Fruit fly (Drosophila melanogaster) whole organism, embryonic: ENCODE measurements around the gene Ptth.

Experiments used
- Bdp1 ChIP-seq: fragments of 200-800 bp; sonication (Bioruptor generic); optimal IDR thresholded peaks from 3 replicates; lab custom pipeline; 2016; ENCODE audit warnings: missing biosample characterization, missing genetic modification characterization
- CG10543 ChIP-seq: fragments of 200-800 bp; sonication (Bioruptor generic); optimal IDR thresholded peaks from 3 replicates; lab custom pipeline; 2017; ENCODE audit warnings: missing biosample characterization, mild to moderate bottlenecking, missing genetic modification characterization, moderate library complexity
- CG10565 ChIP-seq: fragments of 200-800 bp; sonication (Bioruptor generic); optimal IDR thresholded peaks from 3 replicates; lab custom pipeline; 2016; ENCODE audit warnings: missing biosample characterization, mild to moderate bottlenecking, missing genetic modification characterization
- CG11456 ChIP-seq: fragments of 200-800 bp; sonication (Bioruptor generic); IDR thresholded peaks from 3 replicates; pipeline ENCODE4 v1.3.6; 2022; ENCODE audit warnings: missing biosample characterization, missing genetic modification characterization
- CG11723 ChIP-seq: fragments of 200-800 bp; sonication (Bioruptor generic); optimal IDR thresholded peaks from 2 replicates; lab custom pipeline; 2017; ENCODE audit warnings: missing biosample characterization, mild to moderate bottlenecking, missing genetic modification characterization
- CG14710 ChIP-seq: fragments of 200-800 bp; sonication (Bioruptor generic); optimal IDR thresholded peaks from 3 replicates; lab custom pipeline; 2019; ENCODE audit warnings: missing biosample characterization, mild to moderate bottlenecking, missing genetic modification characterization, moderate library complexity
- CG16813 ChIP-seq: fragments of 200-800 bp; sonication (Bioruptor generic); IDR thresholded peaks from 3 replicates; pipeline ENCODE4 v1.3.6; 2022; ENCODE audit warnings: missing biosample characterization, missing genetic modification characterization; ENCODE audit not compliant: partially characterized antibody
- CG16863 ChIP-seq: fragments of 200-800 bp; sonication (Bioruptor generic); optimal IDR thresholded peaks from 3 replicates; lab custom pipeline; 2016; ENCODE audit warnings: missing biosample characterization, missing genetic modification characterization
- CG18262 ChIP-seq: fragments of 200-800 bp; optimal IDR thresholded peaks from 3 replicates; lab custom pipeline; 2019; ENCODE audit warnings: missing biosample characterization, mild to moderate bottlenecking, missing genetic modification characterization, moderate library complexity
- CG2120 ChIP-seq: fragments of 200-800 bp; sonication (Bioruptor generic); optimal IDR thresholded peaks from 3 replicates; lab custom pipeline; 2016; ENCODE audit warnings: missing biosample characterization, missing genetic modification characterization
- CG2678 ChIP-seq: fragments of 200-800 bp; sonication (Bioruptor generic); optimal IDR thresholded peaks from 3 replicates; lab custom pipeline; 2019; ENCODE audit warnings: missing biosample characterization, mild to moderate bottlenecking, missing genetic modification characterization, moderate library complexity
- CG30403 ChIP-seq: fragments of 200-800 bp; sonication (Bioruptor generic); optimal IDR thresholded peaks from 3 replicates; lab custom pipeline; 2016; ENCODE audit warnings: missing biosample characterization, missing genetic modification characterization
- CG32532 ChIP-seq: fragments of 200-800 bp; sonication (Bioruptor generic); IDR thresholded peaks from 2 replicates; pipeline ENCODE4 v1.3.6; 2022; ENCODE audit warnings: missing biosample characterization, missing genetic modification characterization
- CG3281 ChIP-seq: fragments of 200-800 bp; sonication (Bioruptor generic); optimal IDR thresholded peaks from 3 replicates; lab custom pipeline; 2017; ENCODE audit warnings: missing biosample characterization, mild to moderate bottlenecking, missing genetic modification characterization
- CG4707 ChIP-seq: fragments of 200-800 bp; sonication (Bioruptor generic); optimal IDR thresholded peaks from 2 replicates; lab custom pipeline; 2018; ENCODE audit warnings: missing biosample characterization, mild to moderate bottlenecking, missing genetic modification characterization, moderate library complexity
- CG5245 ChIP-seq: fragments of 200-800 bp; sonication (Bioruptor generic); optimal IDR thresholded peaks from 3 replicates; lab custom pipeline; 2016; ENCODE audit warnings: missing biosample characterization, missing genetic modification characterization
- CG6175 ChIP-seq: fragments of 200-800 bp; sonication (Bioruptor generic); IDR thresholded peaks from 3 replicates; pipeline ENCODE4 v1.3.6; 2022; ENCODE audit warnings: missing biosample characterization, missing genetic modification characterization
- CG7839 ChIP-seq: fragments of 200-800 bp; sonication (Bioruptor generic); optimal IDR thresholded peaks from 3 replicates; lab custom pipeline; 2018; ENCODE audit warnings: missing biosample characterization, mild to moderate bottlenecking, missing genetic modification characterization, moderate library complexity
- CG8290 ChIP-seq, 3 experiments: fragments of 200-800 bp; sonication (Bioruptor generic); optimal IDR thresholded peaks; 2 replicates each; lab custom pipeline; 2016 to 2019; ENCODE audit warnings: missing biosample characterization in 3 of 3, missing genetic modification characterization in 3 of 3, mild to moderate bottlenecking in 2 of 3, moderate library complexity in 1 of 3
- CG8478 ChIP-seq: fragments of >200 bp; optimal IDR thresholded peaks from 2 replicates; lab custom pipeline; 2018
- CG8944 ChIP-seq: fragments of 200-800 bp; sonication (Bioruptor generic); optimal IDR thresholded peaks from 3 replicates; lab custom pipeline; 2016; ENCODE audit warnings: missing biosample characterization, missing genetic modification characterization
- Dip2 ChIP-seq: fragments of 200-800 bp; sonication (Bioruptor generic); IDR thresholded peaks from 2 replicates; pipeline ENCODE4 v1.3.6; 2022; ENCODE audit warnings: missing biosample characterization, missing genetic modification characterization
- Dll ChIP-seq: fragments of 200-800 bp; sonication (Bioruptor generic); IDR thresholded peaks from 4 replicates; pipeline ENCODE4 v1.3.6; 2022; ENCODE audit warnings: missing biosample characterization, missing genetic modification characterization; ENCODE audit not compliant: partially characterized antibody
- E2f1 ChIP-seq: fragments of 200-800 bp; sonication (Bioruptor generic); IDR thresholded peaks from 2 replicates; pipeline ENCODE4 v1.3.6; 2022; ENCODE audit warnings: missing biosample characterization, missing genetic modification characterization
- Eip74EF ChIP-seq, 2 experiments: fragments of 200-800 bp in 1 of 2; fragments of >200 bp in 1 of 2; sonication (Bioruptor generic) in 1 of 2; optimal IDR thresholded peaks; 2 replicates each; lab custom pipeline; 2017 to 2019; ENCODE audit warnings: missing biosample characterization in 2 of 2, missing genetic modification characterization in 2 of 2, mild to moderate bottlenecking in 1 of 2, moderate library complexity in 1 of 2
- Elba2 ChIP-seq: fragments of 200-800 bp; sonication (Bioruptor generic); optimal IDR thresholded peaks from 3 replicates; lab custom pipeline; 2016; ENCODE audit warnings: missing biosample characterization, missing genetic modification characterization
- HHEX ChIP-seq: fragments of 200-800 bp; sonication (Bioruptor generic); optimal IDR thresholded peaks from 3 replicates; lab custom pipeline; 2017; ENCODE audit warnings: missing biosample characterization, mild to moderate bottlenecking, missing genetic modification characterization, missing genetic modification reagents
- Hand ChIP-seq: fragments of 200-800 bp; sonication (Bioruptor generic); optimal IDR thresholded peaks from 2 replicates; lab custom pipeline; 2017; ENCODE audit warnings: mild to moderate bottlenecking, missing biosample characterization, missing genetic modification reagents, missing genetic modification characterization
- HmgZ ChIP-seq: fragments of 200-800 bp; sonication (Bioruptor generic); optimal IDR thresholded peaks from 2 replicates; lab custom pipeline; 2018; ENCODE audit warnings: missing biosample characterization, mild to moderate bottlenecking, missing genetic modification characterization
- MESR4 ChIP-seq: fragments of 200-800 bp; sonication (Bioruptor generic); optimal IDR thresholded peaks from 2 replicates; lab custom pipeline; 2018; ENCODE audit warnings: missing biosample characterization, mild to moderate bottlenecking, missing genetic modification characterization, moderate library complexity
- NC2α ChIP-seq: fragments of 200-800 bp; sonication (Bioruptor generic); optimal IDR thresholded peaks from 2 replicates; lab custom pipeline; 2016; ENCODE audit warnings: missing biosample characterization, missing genetic modification characterization
- Oaz ChIP-seq: fragments of 200-800 bp; sonication (Bioruptor generic); IDR thresholded peaks from 2 replicates; pipeline ENCODE4 v1.3.6; 2022; ENCODE audit warnings: missing biosample characterization, missing genetic modification characterization
- Xrp1 ChIP-seq: fragments of 200-800 bp; sonication (Bioruptor generic); IDR thresholded peaks from 2 replicates; pipeline ENCODE4 v1.3.6; 2022; ENCODE audit warnings: missing biosample characterization, missing genetic modification characterization
- ash1 ChIP-seq: fragments of 200-800 bp; sonication (Bioruptor generic); optimal IDR thresholded peaks from 2 replicates; lab custom pipeline; 2018; ENCODE audit warnings: missing biosample characterization, mild to moderate bottlenecking, missing genetic modification characterization
- cas ChIP-seq: fragments of 200-800 bp; sonication (Bioruptor generic); IDR thresholded peaks from 2 replicates; pipeline ENCODE4 v1.3.6; 2022; ENCODE audit warnings: missing biosample characterization, missing genetic modification characterization
- chif ChIP-seq, 2 experiments: fragments of 200-800 bp; sonication (Bioruptor generic); optimal IDR thresholded peaks; 3 replicates each; lab custom pipeline; 2016; ENCODE audit warnings: missing biosample characterization in 2 of 2, missing genetic modification characterization in 2 of 2
- dmrt99B ChIP-seq: fragments of 200-800 bp; sonication (Bioruptor generic); optimal IDR thresholded peaks from 2 replicates; lab custom pipeline; 2018; ENCODE audit warnings: missing biosample characterization, mild to moderate bottlenecking, missing genetic modification characterization, moderate library complexity
- ewg ChIP-seq: fragments of 200-800 bp; sonication (Bioruptor generic); optimal IDR thresholded peaks from 3 replicates; lab custom pipeline; 2017; ENCODE audit warnings: mild to moderate bottlenecking, missing biosample characterization, missing genetic modification reagents, missing genetic modification characterization
- gsb-n ChIP-seq: fragments of 200-800 bp; sonication (Bioruptor generic); optimal IDR thresholded peaks from 3 replicates; lab custom pipeline; 2018; ENCODE audit warnings: missing biosample characterization, mild to moderate bottlenecking, missing genetic modification characterization
- hb ChIP-seq: fragments of 200-800 bp; sonication (Bioruptor generic); IDR thresholded peaks from 3 replicates; pipeline ENCODE4 v1.3.6; 2022; ENCODE audit warnings: missing biosample characterization, missing genetic modification characterization; ENCODE audit not compliant: partially characterized antibody
- kay ChIP-seq: fragments of 200-800 bp; sonication (Bioruptor generic); optimal IDR thresholded peaks from 2 replicates; lab custom pipeline; 2016; ENCODE audit warnings: missing biosample characterization, missing genetic modification characterization
- onecut ChIP-seq: fragments of 200-800 bp; sonication (Bioruptor generic); IDR thresholded peaks from 2 replicates; pipeline ENCODE4 v1.3.6; 2022; ENCODE audit warnings: missing biosample characterization, missing genetic modification characterization
- pita ChIP-seq: fragments of 200-800 bp; sonication (Bioruptor generic); optimal IDR thresholded peaks from 2 replicates; lab custom pipeline; 2017; ENCODE audit warnings: missing biosample characterization, mild to moderate bottlenecking, missing genetic modification characterization
- prd ChIP-seq, 3 experiments: fragments of >200 bp in 2 of 3; fragments of 200-800 bp in 1 of 3; sonication (Bioruptor generic) in 1 of 3; optimal IDR thresholded peaks in 2 of 3; IDR thresholded peaks in 1 of 3; 2 replicates in 2 of 3; 3 replicates in 1 of 3; pipeline versions ENCODE4 v1.3.6 to Lab custom; 2017 to 2022; ENCODE audit warnings: missing biosample characterization in 1 of 3, missing genetic modification characterization in 1 of 3
- sc ChIP-seq, 3 experiments: fragments of >200 bp in 2 of 3; fragments of 200-800 bp in 1 of 3; sonication (Bioruptor generic) in 1 of 3; optimal IDR thresholded peaks; 2 replicates in 2 of 3; 3 replicates in 1 of 3; lab custom pipeline; 2017; ENCODE audit warnings: mild to moderate bottlenecking in 1 of 3, missing biosample characterization in 1 of 3, missing genetic modification characterization in 1 of 3, missing genetic modification reagents in 1 of 3
- seq ChIP-seq: fragments of 200-800 bp; sonication (Bioruptor generic); IDR thresholded peaks from 2 replicates; pipeline ENCODE4 v1.3.6; 2022; ENCODE audit warnings: missing biosample characterization, missing genetic modification characterization
- slbo ChIP-seq: fragments of 200-800 bp; sonication (Bioruptor generic); IDR thresholded peaks from 2 replicates; pipeline ENCODE4 v1.3.6; 2022; ENCODE audit warnings: missing biosample characterization, missing genetic modification characterization
- so ChIP-seq: fragments of 200-800 bp; sonication (Bioruptor generic); IDR thresholded peaks from 3 replicates; pipeline ENCODE4 v1.3.6; 2022; ENCODE audit warnings: missing biosample characterization, missing genetic modification characterization
- sug ChIP-seq: fragments of 200-800 bp; optimal IDR thresholded peaks from 2 replicates; lab custom pipeline; 2019; ENCODE audit warnings: missing biosample characterization, mild to moderate bottlenecking, missing genetic modification characterization, moderate library complexity

Ptth gene

DNA sequence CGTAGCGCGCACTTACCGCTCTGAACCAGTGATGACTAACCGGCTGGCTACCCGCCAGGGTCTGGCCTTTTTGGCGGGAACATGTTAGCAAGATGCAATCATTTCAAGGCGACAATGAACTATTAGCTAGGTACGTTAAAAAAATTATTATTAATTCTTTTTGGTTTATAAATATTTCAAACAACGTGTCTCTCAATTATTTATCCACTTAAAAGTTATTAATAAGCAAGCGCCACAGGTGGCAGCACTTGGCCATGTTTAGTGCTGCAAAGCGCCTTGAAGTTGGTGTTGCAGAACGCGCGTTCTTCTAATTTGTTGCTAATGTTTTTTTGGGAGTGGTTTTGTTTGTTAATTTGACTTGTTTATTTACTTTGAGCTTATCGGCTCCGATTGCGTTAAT is 2.5 kb downstream of the Ptth start, which contains the start of the genes Ipk2 and cold (continued):
- TF ChIP-seq Oaz (GFP tag; lab: Robert Waterston, UW) (no peak), cas (GFP tag; lab: Robert Waterston, UW) (0 out of 2 replicates have a peak, but pooled peaks have one; percentile 42), Xrp1 (GFP tag; lab: Robert Waterston, UW) (peak; percentile 80), seq (GFP tag; lab: Robert Waterston, UW) (no peak), Bdp1 (peak; percentile 79), sug (tag; lab: Kevin White, UChicago) (no peak), CG11456 (peak; percentile 80; the same call in 2 of the 3 replicates), CG8290 (GFP tag; optimal IDR thresholded peaks at IDR 0.05; lab: Kevin White, UChicago) (peak; percentile 69), CG8290 (tag; optimal IDR thresholded peaks at IDR 0.05; lab: Kevin White, UChicago) (peak in 1 of 2 experiments; percentile 23), CG11723 (GFP tag; lab: Kevin White, UChicago) (no peak), pita (GFP tag; lab: Kevin White, UChicago) (no peak), CG30403 (GFP tag; lab: Kevin White, UChicago) (peak; percentile 90), CG5245 (peak; percentile 75), E2f1 (peak; percentile 75), gsb-n (tag; lab: Kevin White, UChicago) (no peak), CG4707 (GFP tag; lab: Kevin White, UChicago) (peak; percentile 11), MESR4 (GFP tag; lab: Kevin White, UChicago) (peak; percentile 45), Dll (GFP tag; lab: Robert Waterston, UW) (peak; percentile 56; the same call in 3 of the 4 replicates), Eip74EF (GFP tag; optimal IDR thresholded peaks at IDR 0.05; lab: Kevin White, UChicago) (no peak), kay (GFP tag; lab: Kevin White, UChicago) (peak; percentile 74)

DNA sequence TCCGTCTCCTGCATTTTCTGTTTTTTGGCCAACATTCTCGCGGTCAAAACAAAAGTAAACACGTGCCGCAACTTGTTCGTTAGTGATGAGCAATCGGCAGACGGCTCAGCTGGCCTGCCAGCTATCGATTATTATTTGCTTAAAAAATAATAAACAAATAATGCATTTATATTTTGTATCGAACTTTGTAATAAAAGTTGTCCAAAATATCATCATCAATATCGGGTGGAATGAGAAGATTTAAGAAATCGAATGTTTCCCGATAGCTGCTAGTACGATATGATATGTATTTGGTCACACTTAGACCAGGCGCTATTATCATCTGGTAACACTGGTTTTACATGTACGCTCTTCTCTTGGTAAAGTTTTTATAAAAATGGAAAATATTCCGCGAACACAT is 8.7 kb downstream of the Ptth start, which contains the start of the genes Nle and Sf3b1:
Nle (minus strand) TSS at position 92 of the 400 bp plus-strand sequence.
Sf3b1 (plus strand) TSS at position 311 of the 400 bp plus-strand sequence.
- TF ChIP-seq CG18262 (tag; lab: Kevin White, UChicago) (peak; percentile 40), CG3281 (GFP tag; lab: Kevin White, UChicago) (peak; percentile 55), onecut (GFP tag; lab: Robert Waterston, UW) (0 out of 2 replicates have a peak, but pooled peaks have one; percentile 16), CG7839 (no peak), CG8944 (GFP tag; lab: Kevin White, UChicago) (peak; percentile 35), CG2120 (GFP tag; lab: Kevin White, UChicago) (peak; percentile 80), ewg (GFP tag; lab: Kevin White, UChicago) (peak; percentile 1), slbo (peak; percentile 76), HmgZ (tag; lab: Kevin White, UChicago) (peak; percentile 35), dmrt99B (no peak), Elba2 (GFP tag; lab: Kevin White, UChicago) (peak; percentile 68), CG8478 (lab: Kevin White, UChicago) (no peak), NC2α (GFP tag; lab: Kevin White, UChicago) (no peak), CG10543 (peak; percentile 45), CG16813 (GFP tag; lab: Robert Waterston, UW) (peak; percentile 95), hb (GFP tag; lab: Robert Waterston, UW) (peak; percentile 89), Hand (GFP tag; lab: Kevin White, UChicago) (no peak), CG14710 (peak; percentile 87), CG2678 (tag; lab: Kevin White, UChicago) (no peak), CG6175 (GFP tag; lab: Robert Waterston, UW) (no peak), chif (GFP tag; optimal IDR thresholded peaks at IDR 0.05; lab: Kevin White, UChicago) (peak in 1 of 2 experiments; percentile 37), ash1 (no peak), CG32532 (GFP tag; lab: Robert Waterston, UW) (peak; percentile 68), sc (optimal IDR thresholded peaks at IDR 0.05; lab: Kevin White, UChicago) (no peak), sc (GFP tag; optimal IDR thresholded peaks at IDR 0.05; lab: Kevin White, UChicago) (no peak), prd (optimal IDR thresholded peaks at IDR 0.05; lab: Kevin White, UChicago) (no peak), prd (GFP tag; IDR thresholded peaks at IDR 0.05; lab: Robert Waterston, UW) (peak; percentile 56; the same call in 1 of the 3 replicates), CG16863 (GFP tag; lab: Kevin White, UChicago) (peak; percentile 27), so (GFP tag; lab: Robert Waterston, UW) (no peak), CG10565 (GFP tag; lab: Kevin White, UChicago) (no peak), HHEX (GFP tag; lab: Kevin White, UChicago) (no peak), Dip2 (GFP tag; lab: Robert Waterston, UW) (no peak)
